Fruit fly (Drosophila melanogaster) whole organism, embryonic: ENCODE data around the gene CG16854.
A peak's percentile ranks its signal among the peaks of the same experiment; 100 is the strongest.

Experiments used
- Ada2b ChIP-seq: fragments of 200-800 bp; sonication (Bioruptor generic); IDR thresholded peaks from 2 replicates; pipeline ENCODE4 v1.3.6; 2022; ENCODE audit warnings: missing biosample characterization, missing genetic modification characterization
- Antp ChIP-seq: fragments of 200-800 bp; sonication (Bioruptor generic); optimal IDR thresholded peaks from 3 replicates; lab custom pipeline; 2016; ENCODE audit warnings: missing biosample characterization, missing genetic modification characterization
- BtbVII ChIP-seq: fragments of 200-800 bp; sonication (Bioruptor generic); optimal IDR thresholded peaks from 3 replicates; lab custom pipeline; 2017; ENCODE audit warnings: missing biosample characterization, mild to moderate bottlenecking, missing genetic modification characterization
- CG10209 ChIP-seq: fragments of 200-800 bp; sonication (Bioruptor generic); optimal IDR thresholded peaks from 3 replicates; lab custom pipeline; 2017; ENCODE audit warnings: missing biosample characterization, mild to moderate bottlenecking, missing genetic modification characterization, missing genetic modification reagents
- CG10267 ChIP-seq: fragments of 200-800 bp; sonication (Bioruptor generic); optimal IDR thresholded peaks from 2 replicates; lab custom pipeline; 2018; ENCODE audit warnings: missing biosample characterization, mild to moderate bottlenecking, missing genetic modification characterization, moderate library complexity
- CG11456 ChIP-seq: fragments of 200-800 bp; sonication (Bioruptor generic); IDR thresholded peaks from 3 replicates; pipeline ENCODE4 v1.3.6; 2022; ENCODE audit warnings: missing biosample characterization, missing genetic modification characterization
- CG12391 ChIP-seq: fragments of 200-800 bp; sonication (Bioruptor generic); optimal IDR thresholded peaks from 3 replicates; lab custom pipeline; 2018; ENCODE audit warnings: missing biosample characterization, mild to moderate bottlenecking, missing genetic modification characterization, moderate library complexity
- CG12659 ChIP-seq: fragments of 200-800 bp; sonication (Bioruptor generic); optimal IDR thresholded peaks from 3 replicates; lab custom pipeline; 2017; ENCODE audit warnings: mild to moderate bottlenecking, missing biosample characterization, missing genetic modification reagents, missing genetic modification characterization
- CG12744 ChIP-seq: fragments of 200-800 bp; sonication (Bioruptor generic); optimal IDR thresholded peaks from 2 replicates; lab custom pipeline; 2016; ENCODE audit warnings: missing biosample characterization, missing genetic modification characterization
- CG13287 ChIP-seq: fragments of 200-800 bp; sonication (Bioruptor generic); IDR thresholded peaks from 2 replicates; pipeline ENCODE4 v1.3.6; 2022; ENCODE audit warnings: missing biosample characterization, missing genetic modification characterization; ENCODE audit not compliant: partially characterized antibody
- CG13424 ChIP-seq: fragments of 200-800 bp; sonication (Bioruptor generic); optimal IDR thresholded peaks from 2 replicates; lab custom pipeline; 2019; ENCODE audit warnings: missing biosample characterization, mild to moderate bottlenecking, missing genetic modification characterization, moderate library complexity
- CG18262 ChIP-seq: fragments of 200-800 bp; optimal IDR thresholded peaks from 3 replicates; lab custom pipeline; 2019; ENCODE audit warnings: missing biosample characterization, mild to moderate bottlenecking, missing genetic modification characterization, moderate library complexity
- CG18599 ChIP-seq: fragments of 200-800 bp; sonication (Bioruptor generic); optimal IDR thresholded peaks from 3 replicates; lab custom pipeline; 2017; ENCODE audit warnings: missing biosample characterization, missing genetic modification characterization, mild to moderate bottlenecking, moderate library complexity, missing genetic modification reagents
- CG2199 ChIP-seq: fragments of 200-800 bp; sonication (Bioruptor generic); IDR thresholded peaks from 3 replicates; pipeline ENCODE4 v1.3.6; 2022; ENCODE audit warnings: missing biosample characterization, missing genetic modification characterization
- CG32532 ChIP-seq: fragments of 200-800 bp; sonication (Bioruptor generic); IDR thresholded peaks from 2 replicates; pipeline ENCODE4 v1.3.6; 2022; ENCODE audit warnings: missing biosample characterization, missing genetic modification characterization
- CG3281 ChIP-seq: fragments of 200-800 bp; sonication (Bioruptor generic); optimal IDR thresholded peaks from 3 replicates; lab custom pipeline; 2017; ENCODE audit warnings: missing biosample characterization, mild to moderate bottlenecking, missing genetic modification characterization
- CG3838 ChIP-seq: fragments of 200-800 bp; sonication (Bioruptor generic); optimal IDR thresholded peaks from 3 replicates; lab custom pipeline; 2016; ENCODE audit warnings: missing biosample characterization, missing genetic modification characterization
- CG4360 ChIP-seq: fragments of 200-800 bp; sonication (Bioruptor generic); IDR thresholded peaks from 2 replicates; pipeline ENCODE4 v1.3.6; 2022; ENCODE audit warnings: missing biosample characterization, missing genetic modification characterization
- CG6689 ChIP-seq: fragments of 200-800 bp; sonication (Bioruptor generic); IDR thresholded peaks from 2 replicates; pipeline ENCODE4 v1.3.6; 2022; ENCODE audit warnings: missing biosample characterization, missing genetic modification characterization
- CG6854 ChIP-seq: fragments of 200-800 bp; sonication (Bioruptor generic); optimal IDR thresholded peaks from 3 replicates; lab custom pipeline; 2017; ENCODE audit warnings: missing biosample characterization, mild to moderate bottlenecking, missing genetic modification characterization
- CG7372 ChIP-seq: fragments of 200-800 bp; sonication (Bioruptor generic); IDR thresholded peaks from 2 replicates; pipeline ENCODE4 v1.3.6; 2022; ENCODE audit warnings: missing biosample characterization, missing genetic modification characterization
- CG7556 ChIP-seq: fragments of 200-800 bp; sonication (Bioruptor generic); optimal IDR thresholded peaks from 2 replicates; lab custom pipeline; 2017; ENCODE audit warnings: missing biosample characterization, mild to moderate bottlenecking, missing genetic modification characterization
- CG8924 ChIP-seq: fragments of 200-800 bp; optimal IDR thresholded peaks from 3 replicates; lab custom pipeline; 2019; ENCODE audit warnings: missing biosample characterization, mild to moderate bottlenecking, missing genetic modification characterization, moderate library complexity
- CoRest ChIP-seq: fragments of 200-800 bp; sonication (Bioruptor generic); optimal IDR thresholded peaks from 3 replicates; lab custom pipeline; 2018; ENCODE audit warnings: missing biosample characterization, mild to moderate bottlenecking, missing genetic modification characterization, moderate library complexity
- Dek ChIP-seq: fragments of 200-800 bp; sonication (Bioruptor generic); optimal IDR thresholded peaks from 3 replicates; lab custom pipeline; 2019; ENCODE audit warnings: missing biosample characterization, mild to moderate bottlenecking, missing genetic modification characterization, moderate library complexity
- Drgx ChIP-seq: fragments of 200-800 bp; sonication (Bioruptor generic); IDR thresholded peaks from 2 replicates; pipeline ENCODE4 v1.3.6; 2022; ENCODE audit warnings: missing biosample characterization, missing genetic modification characterization
- Fer3 ChIP-seq: fragments of 200-800 bp; sonication (Bioruptor generic); optimal IDR thresholded peaks from 2 replicates; lab custom pipeline; 2018; ENCODE audit warnings: missing biosample characterization, mild to moderate bottlenecking, missing genetic modification characterization, moderate library complexity
- Hand ChIP-seq: fragments of 200-800 bp; sonication (Bioruptor generic); optimal IDR thresholded peaks from 2 replicates; lab custom pipeline; 2017; ENCODE audit warnings: mild to moderate bottlenecking, missing biosample characterization, missing genetic modification reagents, missing genetic modification characterization
- Hmr ChIP-seq: fragments of 200-800 bp; sonication (Bioruptor generic); optimal IDR thresholded peaks from 3 replicates; lab custom pipeline; 2017; ENCODE audit warnings: mild to moderate bottlenecking, missing biosample characterization, missing genetic modification reagents, missing genetic modification characterization
- Hr51 ChIP-seq, 2 experiments: fragments of 200-800 bp; sonication (Bioruptor generic); optimal IDR thresholded peaks; 2 replicates in 1 of 2; 3 replicates in 1 of 2; lab custom pipeline; 2016 to 2018; ENCODE audit warnings: missing biosample characterization in 2 of 2, missing genetic modification characterization in 2 of 2, mild to moderate bottlenecking in 1 of 2, moderate library complexity in 1 of 2
- Hsf ChIP-seq: fragments of 200-800 bp; sonication (Bioruptor generic); optimal IDR thresholded peaks from 3 replicates; lab custom pipeline; 2016; ENCODE audit warnings: missing biosample characterization, missing genetic modification characterization
- PHDP ChIP-seq: fragments of 200-800 bp; sonication (Bioruptor generic); optimal IDR thresholded peaks from 3 replicates; lab custom pipeline; 2018; ENCODE audit warnings: missing biosample characterization, mild to moderate bottlenecking, missing genetic modification characterization, moderate library complexity
- Pdp1 ChIP-seq, 2 experiments: fragments of 200-800 bp; sonication (Bioruptor generic); optimal IDR thresholded peaks; 3 replicates each; lab custom pipeline; 2016; ENCODE audit warnings: missing biosample characterization in 2 of 2, missing genetic modification characterization in 2 of 2, mild to moderate bottlenecking in 1 of 2, moderate library complexity in 1 of 2
- Poxn ChIP-seq: fragments of 200-800 bp; sonication (Bioruptor generic); IDR thresholded peaks from 2 replicates; pipeline ENCODE4 v1.3.6; 2022; ENCODE audit warnings: missing biosample characterization, missing genetic modification characterization
- Ravus ChIP-seq: fragments of 200-800 bp; sonication (Bioruptor generic); IDR thresholded peaks from 2 replicates; pipeline ENCODE4 v1.3.6; 2022; ENCODE audit warnings: missing biosample characterization, missing genetic modification characterization
- bsh ChIP-seq, 2 experiments: fragments of 200-800 bp; sonication (Bioruptor generic); optimal IDR thresholded peaks; 2 replicates each; lab custom pipeline; 2017 to 2018; ENCODE audit warnings: mild to moderate bottlenecking in 2 of 2, missing biosample characterization in 2 of 2, missing genetic modification characterization in 2 of 2, moderate library complexity in 1 of 2
- corto ChIP-seq: fragments of 200-800 bp; sonication (Bioruptor generic); optimal IDR thresholded peaks from 2 replicates; lab custom pipeline; 2016; ENCODE audit warnings: missing biosample characterization, mild to moderate bottlenecking, missing genetic modification characterization, moderate library complexity
- dysf ChIP-seq: fragments of 200-800 bp; sonication (Bioruptor generic); IDR thresholded peaks from 3 replicates; pipeline ENCODE4 v1.3.6; 2022; ENCODE audit warnings: missing biosample characterization, missing genetic modification characterization
- fu2 ChIP-seq: fragments of 200-800 bp; sonication (Bioruptor generic); optimal IDR thresholded peaks from 2 replicates; lab custom pipeline; 2016; ENCODE audit warnings: missing biosample characterization, missing genetic modification characterization
- gem ChIP-seq: fragments of 200-800 bp; sonication (Bioruptor generic); optimal IDR thresholded peaks from 2 replicates; lab custom pipeline; 2019; ENCODE audit warnings: missing biosample characterization, mild to moderate bottlenecking, missing genetic modification characterization, moderate library complexity
- lbe ChIP-seq: fragments of 200-800 bp; sonication (Bioruptor generic); optimal IDR thresholded peaks from 2 replicates; lab custom pipeline; 2016; ENCODE audit warnings: missing biosample characterization, mild to moderate bottlenecking, missing genetic modification characterization
- lilli ChIP-seq: fragments of 200-800 bp; sonication (Bioruptor generic); optimal IDR thresholded peaks from 3 replicates; lab custom pipeline; 2016; ENCODE audit warnings: missing biosample characterization, missing genetic modification characterization
- ranshi ChIP-seq: fragments of 200-800 bp; sonication (Bioruptor generic); IDR thresholded peaks from 2 replicates; pipeline ENCODE4 v1.3.6; 2022; ENCODE audit warnings: missing biosample characterization, missing genetic modification characterization
- stc ChIP-seq: fragments of 200-800 bp; sonication (Bioruptor generic); IDR thresholded peaks from 2 replicates; pipeline ENCODE4 v1.3.6; 2022; ENCODE audit warnings: missing biosample characterization, missing genetic modification characterization
- zfh2 ChIP-seq: fragments of 200-800 bp; sonication (Bioruptor generic); optimal IDR thresholded peaks from 2 replicates; lab custom pipeline; 2016; ENCODE audit warnings: missing biosample characterization, missing genetic modification characterization

CG16854 gene

DNA sequence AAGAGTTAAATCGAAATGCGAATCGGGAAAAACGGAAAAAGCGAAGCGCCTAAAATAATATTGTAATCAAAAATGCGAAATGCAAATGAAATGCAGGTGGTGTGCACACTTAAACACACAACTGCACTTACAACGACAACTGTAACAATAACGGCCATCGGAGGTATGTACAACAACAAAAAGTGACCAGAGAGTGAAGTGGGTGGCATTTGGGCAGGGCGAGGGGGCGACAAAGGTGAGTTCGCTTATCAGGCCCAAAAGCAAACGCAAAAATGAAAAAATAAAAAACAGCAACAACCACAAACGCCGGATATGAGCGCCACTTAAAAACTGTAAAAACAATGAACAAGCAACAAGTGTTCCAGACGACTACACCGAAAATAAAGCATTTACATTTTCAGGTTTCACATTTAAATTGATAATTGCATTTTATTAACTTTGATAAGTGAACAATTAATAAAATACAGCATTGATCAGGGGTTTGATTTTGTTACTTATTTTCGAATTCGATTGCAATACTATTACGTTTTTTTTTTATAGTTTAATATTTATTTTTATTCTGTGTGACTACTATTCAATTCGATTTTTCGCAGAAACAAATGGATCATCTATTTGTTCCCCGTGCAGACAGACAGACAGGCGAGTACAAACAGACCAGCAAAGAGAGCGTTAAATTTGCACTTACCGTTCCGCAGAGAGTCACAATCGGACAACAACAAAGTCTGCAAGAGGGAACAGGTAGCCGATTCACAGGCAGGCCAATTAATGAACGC lies 21.2 kb upstream of the CG16854 start (continued):
- TF ChIP-seq CG8924 (tag; lab: Kevin White, UChicago) (peak; percentile 27), BtbVII (GFP tag; lab: Kevin White, UChicago) (no peak), CG12744 (GFP tag; lab: Kevin White, UChicago) (no peak), Hr51 (GFP tag; optimal IDR thresholded peaks at IDR 0.05; lab: Kevin White, UChicago) (peak in 1 of 2 experiments; percentile 38), fu2 (GFP tag; lab: Kevin White, UChicago) (no peak), CG12391 (tag; lab: Kevin White, UChicago) (peak; percentile 11), CG10209 (GFP tag; lab: Kevin White, UChicago) (peak; percentile 42), zfh2 (GFP tag; lab: Kevin White, UChicago) (peak; percentile 20), lilli (peak; percentile 49), CG32532 (GFP tag; lab: Robert Waterston, UW) (peak; percentile 67), CG6689 (GFP tag; lab: Robert Waterston, UW) (peak; percentile 42; the same call in 1 of the 2 replicates), Antp (GFP tag; lab: Kevin White, UChicago) (no peak), bsh (GFP tag; optimal IDR thresholded peaks at IDR 0.05; lab: Kevin White, UChicago) (no peak), corto (GFP tag; lab: Kevin White, UChicago) (peak; percentile 10), CG4360 (GFP tag; lab: Robert Waterston, UW) (peak; percentile 26; the same call in 1 of the 2 replicates), Poxn (GFP tag; lab: Robert Waterston, UW) (peak; percentile 59), CG13287 (GFP tag; lab: Robert Waterston, UW) (no peak), Ada2b (0 out of 2 replicates have a peak, but pooled peaks have one; percentile 4), CG7372 (GFP tag; lab: Robert Waterston, UW) (no peak), lbe (GFP tag; lab: Kevin White, UChicago) (peak; percentile 8), CG7556 (GFP tag; lab: Kevin White, UChicago) (peak; percentile 5), CG12659 (GFP tag; lab: Kevin White, UChicago) (peak; percentile 21), Dek (tag; lab: Kevin White, UChicago) (peak; percentile 50), PHDP (tag; lab: Kevin White, UChicago) (peak; percentile 63), CG18262 (no peak), CG3838 (GFP tag; lab: Kevin White, UChicago) (no peak), Fer3 (tag; lab: Kevin White, UChicago) (peak; percentile 54), Drgx (GFP tag; lab: Robert Waterston, UW) (peak; percentile 74; the same call in 1 of the 2 replicates), CG13424 (tag; lab: Kevin White, UChicago) (peak; percentile 5), ranshi (GFP tag; lab: Robert Waterston, UW) (no peak), Hmr (GFP tag; lab: Kevin White, UChicago) (peak; percentile 73), CG10267 (tag; lab: Kevin White, UChicago) (peak; percentile 1)

- TF ChIP-seq bsh (GFP tag; optimal IDR thresholded peaks at IDR 0.05; lab: Kevin White, UChicago): peak in 1 of 2 experiments; percentile 18
- TF ChIP-seq CG6854 (GFP tag; lab: Kevin White, UChicago): no peak
- no peak for TF ChIP-seq stc (GFP tag; lab: Robert Waterston, UW)
- no peak for TF ChIP-seq Hand (GFP tag; lab: Kevin White, UChicago)
- TF ChIP-seq dysf (GFP tag; lab: Robert Waterston, UW): peak; percentile 50; the same call in 2 of the 3 replicates
- TF ChIP-seq gem: peak; percentile 49
- TF ChIP-seq CG3281 (GFP tag; lab: Kevin White, UChicago): peak; percentile 34
- peak; percentile 50 for TF ChIP-seq lilli
- TF ChIP-seq CG18599 (GFP tag; lab: Kevin White, UChicago): no peak
- TF ChIP-seq Pdp1 (GFP tag; optimal IDR thresholded peaks at IDR 0.05; lab: Kevin White, UChicago): peak in 1 of 2 experiments; percentile 26
- peak; percentile 7 for TF ChIP-seq CoRest (tag; lab: Kevin White, UChicago)
- 0 out of 3 replicates have a peak, but pooled peaks have one; percentile 27 for TF ChIP-seq CG11456 (GFP tag; lab: Robert Waterston, UW)
- TF ChIP-seq CG3838 (GFP tag; lab: Kevin White, UChicago): no peak
- peak; percentile 34 for TF ChIP-seq Hsf
- TF ChIP-seq CG2199 (GFP tag; lab: Robert Waterston, UW): peak; percentile 100
- TF ChIP-seq Ravus (GFP tag; lab: Robert Waterston, UW): peak; percentile 12; the same call in 1 of the 2 replicates
Observed at dm6 chr2L:11065932-11066823, 20.3 kb upstream of the CG16854 start.
